Worm (Caenorhabditis elegans): ENCODE measurements around the gene twk-6.
"Not testable (repeated sequence)": the region's sequence is repeated elsewhere in the genome, so short reads cannot be mapped to it uniquely, and the experiment has no call there.

DNA sequence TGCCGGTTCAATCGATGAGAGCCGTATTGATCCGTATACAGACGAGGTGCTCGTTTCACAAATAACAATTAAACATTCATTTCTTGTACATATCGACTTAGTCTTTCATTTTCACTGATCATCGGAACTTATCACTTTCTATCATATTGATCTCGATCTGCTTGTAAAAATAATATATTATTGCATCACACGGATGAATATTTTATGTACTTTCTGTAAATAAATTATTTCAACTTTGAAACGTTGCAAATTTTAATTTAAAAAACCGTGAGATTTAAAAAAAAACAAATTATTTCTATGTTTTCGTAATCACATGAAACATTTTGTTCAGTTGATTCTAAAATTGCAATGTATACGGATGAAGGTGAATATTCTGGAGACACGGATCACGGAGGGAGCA lies at the start of gene twk-6:
- not testable (repeated sequence) for TF ChIP-seq ztf-11, nhr-12, cnd-1, ceh-39, mep-1, mab-5, lsy-2, elt-3, M03D4.4 (tag; optimal IDR thresholded peaks at IDR 0.05)
